Worm (Caenorhabditis elegans) whole organism, midembryonic: ENCODE results near the gene B0024.3.

Experiments used
- T22C8.4 ChIP-seq: fragments of 200-800 bp; sonication (Bioruptor generic); IDR thresholded peaks from 2 replicates; pipeline ENCODE4 v1.3.6; 2022; ENCODE audit warnings: missing genetic modification characterization, missing compliant biosample characterization
- flt-1 ChIP-seq: fragments of 200-800 bp; sonication (Bioruptor generic); IDR thresholded peaks from 2 replicates; pipeline ENCODE4 v1.3.6; 2022; ENCODE audit warnings: missing genetic modification characterization, missing compliant biosample characterization
- med-1 ChIP-seq: sonication (generic microtip); optimal IDR thresholded peaks from 2 replicates; lab custom pipeline; 2017; ENCODE audit warnings: missing genetic modification characterization, mild to moderate bottlenecking, missing compliant biosample characterization, antibody characterized with exemption, missing genetic modification reagents; ENCODE audit not compliant: insufficient read depth
- ref-1 ChIP-seq: fragments of 200-800 bp; sonication (Bioruptor generic); conservative IDR thresholded peaks from 2 replicates; pipeline ENCODE4 v1.3.6; 2022; ENCODE audit warnings: missing genetic modification reagents, missing genetic modification characterization, missing compliant biosample characterization
- ztf-23 ChIP-seq: fragments of 200-800 bp; sonication (Bioruptor generic); IDR thresholded peaks from 2 replicates; pipeline ENCODE4 v1.3.6; 2022; ENCODE audit warnings: missing genetic modification reagents, missing genetic modification characterization, missing compliant biosample characterization

ce11 chrV:10244018-10244720, 43.2 kb upstream of the B0024.3 start:
- no peak for TF ChIP-seq ref-1 (GFP tag; lab: Robert Waterston, UW)
- TF ChIP-seq flt-1 (GFP tag; lab: Robert Waterston, UW) = no peak
- TF ChIP-seq T22C8.4 (GFP tag; lab: Robert Waterston, UW) = no peak
- no peak for TF ChIP-seq ztf-23
- no peak for TF ChIP-seq med-1 (GFP tag; lab: Kevin White, UChicago)
